Worm (Caenorhabditis elegans) whole organism, L1 larva: ENCODE measurements around the gene B0464.6.
"Not testable (repeated sequence)": the region's sequence is repeated elsewhere in the genome, so short reads cannot be mapped to it uniquely, and the experiment has no call there.

Experiments used
- F16B12.6 ChIP-seq: fragments of 150-350 bp; optimal IDR thresholded peaks from 2 replicates; lab custom pipeline; 2014; ENCODE audit warnings: missing biosample characterization, missing genetic modification characterization
- aha-1 ChIP-seq: fragments of 150-350 bp; optimal IDR thresholded peaks from 2 replicates; lab custom pipeline; 2014; ENCODE audit warnings: missing biosample characterization, missing genetic modification characterization
- ceh-63 ChIP-seq: fragments of 200-800 bp; sonication (Bioruptor generic); optimal IDR thresholded peaks from 2 replicates; lab custom pipeline; 2018; ENCODE audit warnings: mild to moderate bottlenecking, missing genetic modification characterization, missing compliant biosample characterization
- efl-1 ChIP-seq, 4 experiments: fragments of 150-350 bp; optimal IDR thresholded peaks in 3 of 4; peaks in 1 of 4; 1 replicate in 1 of 4; 2 replicates in 3 of 4; lab custom pipeline; 2014; ENCODE audit warnings: missing biosample characterization in 2 of 4, missing genetic modification characterization in 2 of 4, missing genetic modification reagents in 2 of 4
- efl-3 ChIP-seq: fragments of 200-800 bp; sonication (Bioruptor generic); optimal IDR thresholded peaks from 2 replicates; lab custom pipeline; 2018; ENCODE audit warnings: mild to moderate bottlenecking, missing genetic modification characterization, missing compliant biosample characterization
- egl-13 ChIP-seq: sonication (generic microtip); optimal IDR thresholded peaks from 2 replicates; lab custom pipeline; 2016; ENCODE audit warnings: missing genotype, missing genetic modification reagents, missing genetic modification characterization, missing compliant biosample characterization
- ets-5 ChIP-seq: fragments of 200-800 bp; sonication (Bioruptor generic); IDR thresholded peaks from 2 replicates; pipeline ENCODE4 v1.3.6; 2022; ENCODE audit warnings: missing genetic modification characterization, missing compliant biosample characterization
- isw-1 ChIP-seq: fragments of 200-800 bp; sonication (Bioruptor generic); IDR thresholded peaks from 2 replicates; pipeline ENCODE4 v1.3.6; 2022; ENCODE audit warnings: missing genetic modification characterization, missing compliant biosample characterization
- lin-15B ChIP-seq: fragments of 150-350 bp; sonication (generic microtip); optimal IDR thresholded peaks from 3 replicates; lab custom pipeline; 2014; ENCODE audit warnings: missing biosample characterization, missing genetic modification characterization
- lsy-2 ChIP-seq, 2 experiments: fragments of 150-350 bp; optimal IDR thresholded peaks; 2 replicates each; lab custom pipeline; 2014; ENCODE audit warnings: missing biosample characterization in 2 of 2, missing genetic modification characterization in 2 of 2
- nhr-47 ChIP-seq: sonication (generic microtip); optimal IDR thresholded peaks from 2 replicates; lab custom pipeline; 2016; ENCODE audit warnings: mild to moderate bottlenecking, missing genetic modification characterization, moderate library complexity, missing compliant biosample characterization
- nhr-85 ChIP-seq: sonication (generic microtip); peaks from one replicate; lab custom pipeline; 2016; ENCODE audit warnings: missing genetic modification characterization, inconsistent platforms, missing compliant biosample characterization
- snu-23 ChIP-seq: sonication (generic microtip); optimal IDR thresholded peaks from 2 replicates; lab custom pipeline; 2016; ENCODE audit warnings: missing genetic modification characterization, missing compliant biosample characterization
- sptf-1 ChIP-seq: fragments of 150-350 bp; optimal IDR thresholded peaks from 2 replicates; lab custom pipeline; 2014; ENCODE audit warnings: missing biosample characterization, missing genetic modification characterization
- unc-86 ChIP-seq: sonication (generic microtip); optimal IDR thresholded peaks from 2 replicates; lab custom pipeline; 2016; ENCODE audit warnings: missing genetic modification characterization, missing compliant biosample characterization
- unc-98 ChIP-seq: fragments of 200-800 bp; sonication (Bioruptor generic); IDR thresholded peaks from 2 replicates; pipeline ENCODE4 v1.3.6; 2022; ENCODE audit warnings: missing genetic modification characterization, missing compliant biosample characterization
- zip-4 ChIP-seq: fragments of 200-800 bp; sonication (Bioruptor generic); optimal IDR thresholded peaks from 2 replicates; lab custom pipeline; 2018; ENCODE audit warnings: mild to moderate bottlenecking, missing genetic modification characterization, moderate library complexity, missing compliant biosample characterization

Gene B0464.6

DNA sequence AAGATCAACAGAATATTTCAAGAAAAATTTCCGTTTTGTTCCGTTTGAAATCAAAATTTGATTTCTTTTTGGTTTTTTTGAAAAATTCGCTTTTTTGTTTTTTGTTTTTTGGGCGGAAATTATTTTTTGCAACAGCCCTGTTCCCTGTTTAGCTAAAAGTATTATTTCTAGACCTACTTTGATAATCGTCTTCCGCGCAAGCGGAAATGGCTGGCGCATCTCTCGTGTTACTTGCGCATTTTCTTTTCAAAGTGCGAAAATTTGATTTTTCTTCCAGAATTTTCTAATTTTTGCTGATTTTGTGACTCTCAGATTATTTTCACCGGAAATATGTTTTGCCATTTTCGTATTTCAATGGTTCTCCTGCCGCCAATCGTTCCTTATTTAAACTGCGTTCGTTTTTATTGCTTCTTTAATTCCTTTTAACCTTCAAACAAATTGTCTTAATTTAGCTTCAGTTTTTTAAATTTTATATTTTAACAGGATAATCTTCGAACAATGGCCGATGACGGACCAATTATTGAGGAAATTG is 32.1 kb downstream of the B0464.6 start, which contains the start of gene cpar-1:
TSS of gene cpar-1 (plus strand) at position 482 of the 532 bp plus-strand sequence.
- TF ChIP-seq efl-1 (optimal IDR thresholded peaks at IDR 0.05; lab: Kevin White, UChicago) (no peak), efl-1 (GFP tag; optimal IDR thresholded peaks at IDR 0.05 in 1 of 2; lab: Kevin White, UChicago) (peak in 1 of 2 experiments; percentile 12), egl-13 (tag; lab: Kevin White, UChicago) (no peak), nhr-85 (tag; lab: Kevin White, UChicago) (peak; percentile 21), snu-23 (GFP tag; lab: Kevin White, UChicago) (no peak)

DNA sequence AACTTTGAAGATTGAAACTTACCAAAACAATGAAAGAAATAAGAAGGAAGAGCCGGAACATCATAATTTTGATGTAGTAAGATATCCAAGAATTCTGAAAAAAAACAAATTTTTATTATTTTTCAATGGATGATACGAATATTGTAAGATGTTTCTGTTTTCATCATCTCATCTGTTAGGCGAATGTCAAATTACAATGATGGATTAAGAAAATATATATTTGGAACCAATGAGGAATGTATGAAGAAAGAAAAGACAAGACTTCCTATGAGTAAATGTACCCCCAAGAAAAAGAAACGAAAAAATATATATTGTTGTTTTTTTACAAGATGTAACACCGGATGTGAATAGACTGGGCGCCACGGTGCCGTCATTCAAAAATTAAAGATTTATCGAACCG is 39.5 kb downstream of the B0464.6 start, which contains the start of gene T26G10.5:
TSS of gene T26G10.5 (minus strand) at position 101 of the 400 bp plus-strand sequence.
- TF ChIP-seq nhr-47: no peak
- TF ChIP-seq unc-98 (GFP tag; lab: Robert Waterston, UW): no peak
- TF ChIP-seq aha-1 (tag; lab: Kevin White, UChicago): no peak
- no peak for TF ChIP-seq isw-1 (GFP tag; lab: Robert Waterston, UW)
- TF ChIP-seq lsy-2 (tag; optimal IDR thresholded peaks at IDR 0.05; lab: Kevin White, UChicago): no peak
- TF ChIP-seq F16B12.6 (tag; lab: Kevin White, UChicago): no peak
- TF ChIP-seq ceh-63 (GFP tag; lab: Kevin White, UChicago): no peak
- no peak for TF ChIP-seq lin-15B (tag; lab: Kevin White, UChicago)

DNA sequence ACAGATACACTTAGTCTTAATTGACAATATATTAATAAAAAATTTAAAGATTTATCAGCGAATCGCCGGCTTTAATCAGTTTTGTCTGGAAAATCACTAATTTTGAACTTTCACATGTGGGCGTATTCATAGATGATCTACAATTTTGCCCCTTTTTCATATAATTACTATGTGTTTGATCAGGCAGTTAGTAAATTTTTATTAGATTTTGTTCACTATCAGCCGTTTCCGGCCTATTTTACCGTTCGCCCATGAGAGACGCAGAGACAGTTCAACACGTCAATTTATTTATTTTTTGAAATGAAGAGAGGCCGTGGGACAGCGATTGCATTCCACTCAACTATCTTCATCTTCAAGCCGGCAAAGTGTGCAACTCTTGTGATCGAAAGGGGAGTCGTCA is 45.5 kb downstream of the B0464.6 start, which contains the start of gene T26G10.4:
TSS of gene T26G10.4 (plus strand) at position 301 of the 400 bp plus-strand sequence.
- TF ChIP-seq zip-4 (GFP tag; lab: Kevin White, UChicago); unc-86; F16B12.6 (tag; lab: Kevin White, UChicago): not testable (repeated sequence)

DNA sequence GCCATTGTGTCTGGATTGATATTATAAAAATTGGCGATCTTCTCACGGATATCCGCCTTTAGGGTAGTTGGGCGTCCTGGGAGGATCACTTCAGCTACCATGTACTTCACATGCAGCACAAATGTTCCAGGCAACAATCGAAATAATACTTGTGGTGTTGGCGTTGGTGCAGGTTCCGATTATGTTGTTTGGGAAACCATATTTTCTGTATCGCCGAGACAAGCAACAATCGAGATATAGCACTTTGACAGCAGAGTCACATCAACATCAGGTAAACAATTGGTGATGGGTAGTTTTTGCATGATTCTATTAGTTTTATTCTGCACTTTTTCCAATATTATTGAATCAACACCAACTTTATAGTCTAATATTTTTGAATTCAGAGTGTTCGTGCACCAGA is 52.4 kb downstream of the B0464.6 start, which contains the start of gene T26G10.3:
TSS of gene T26G10.3 (minus strand) at position 101 of the 400 bp plus-strand sequence.
- no peak for TF ChIP-seq sptf-1
- TF ChIP-seq efl-1 (optimal IDR thresholded peaks at IDR 0.05; lab: Kevin White, UChicago): no peak
- TF ChIP-seq efl-1 (GFP tag; optimal IDR thresholded peaks at IDR 0.05 in 1 of 2; lab: Kevin White, UChicago): peak in 1 of 2 experiments; percentile 14
- TF ChIP-seq efl-3 (GFP tag; lab: Kevin White, UChicago): no peak
- TF ChIP-seq ets-5 (GFP tag; lab: Robert Waterston, UW): no peak
